Fruit fly (Drosophila melanogaster) whole organism, prepupa: ENCODE measurements around the gene CG15773.

ENCODE experiments used
- CG11294 ChIP-seq: fragments of 200-800 bp; sonication (Bioruptor generic); IDR thresholded peaks from 2 replicates; pipeline ENCODE4 v1.3.6; 2022; ENCODE audit warnings: missing biosample characterization, missing genetic modification characterization
- CG11762 ChIP-seq: fragments of 200-800 bp; sonication (Bioruptor generic); optimal IDR thresholded peaks from 3 replicates; lab custom pipeline; 2016; ENCODE audit warnings: missing biosample characterization, missing genetic modification characterization; ENCODE audit not compliant: insufficient read depth
- CG11902 ChIP-seq: fragments of 200-800 bp; sonication (Bioruptor generic); optimal IDR thresholded peaks from 3 replicates; lab custom pipeline; 2016; ENCODE audit warnings: missing biosample characterization, missing genetic modification characterization
- CG15336 ChIP-seq: fragments of 200-800 bp; sonication (Bioruptor generic); IDR thresholded peaks from 2 replicates; pipeline ENCODE4 v1.3.6; 2022; ENCODE audit warnings: missing biosample characterization, missing genetic modification characterization
- CG1621 ChIP-seq: fragments of 200-800 bp; sonication (Bioruptor generic); optimal IDR thresholded peaks from 3 replicates; lab custom pipeline; 2018; ENCODE audit warnings: missing biosample characterization, mild to moderate bottlenecking, missing genetic modification characterization
- CG3032 ChIP-seq: fragments of 200-800 bp; optimal IDR thresholded peaks from 2 replicates; lab custom pipeline; 2019; ENCODE audit warnings: missing biosample characterization, mild to moderate bottlenecking, missing genetic modification characterization, moderate library complexity
- CG31627 ChIP-seq: fragments of 200-800 bp; sonication (Bioruptor generic); optimal IDR thresholded peaks from 3 replicates; lab custom pipeline; 2016; ENCODE audit warnings: missing biosample characterization, missing genetic modification characterization
- CG34406 ChIP-seq: fragments of 200-800 bp; sonication (Bioruptor generic); optimal IDR thresholded peaks from 3 replicates; lab custom pipeline; 2016; ENCODE audit warnings: missing biosample characterization, missing genetic modification characterization
- CG3919 ChIP-seq: fragments of 200-800 bp; sonication (Bioruptor generic); optimal IDR thresholded peaks from 3 replicates; lab custom pipeline; 2016; ENCODE audit warnings: missing biosample characterization, missing genetic modification characterization
- CG4318 ChIP-seq: fragments of 200-800 bp; sonication (Bioruptor generic); optimal IDR thresholded peaks from 3 replicates; lab custom pipeline; 2017; ENCODE audit warnings: missing biosample characterization, mild to moderate bottlenecking, missing genetic modification characterization
- CG6163 ChIP-seq: fragments of 200-800 bp; sonication (Bioruptor generic); IDR thresholded peaks from 3 replicates; pipeline ENCODE4 v1.3.6; 2022; ENCODE audit warnings: missing biosample characterization, missing genetic modification characterization
- CG6854 ChIP-seq: fragments of 200-800 bp; sonication (Bioruptor generic); optimal IDR thresholded peaks from 2 replicates; lab custom pipeline; 2017; ENCODE audit warnings: missing biosample characterization, mild to moderate bottlenecking, missing genetic modification characterization
- CG8119 ChIP-seq: fragments of 200-800 bp; sonication (Bioruptor generic); IDR thresholded peaks from 3 replicates; pipeline ENCODE4 v1.3.6; 2022; ENCODE audit warnings: missing biosample characterization, missing genetic modification characterization
- CG9139 ChIP-seq: fragments of 200-800 bp; sonication (Bioruptor generic); optimal IDR thresholded peaks from 3 replicates; lab custom pipeline; 2017; ENCODE audit warnings: missing biosample characterization, mild to moderate bottlenecking, missing genetic modification characterization
- Eip75B ChIP-seq: fragments of 200-800 bp; sonication (Bioruptor generic); optimal IDR thresholded peaks from 3 replicates; lab custom pipeline; 2016; ENCODE audit warnings: missing biosample characterization, missing genetic modification characterization
- Eip78C ChIP-seq: fragments of 200-800 bp; sonication (Bioruptor generic); peaks from one replicate; lab custom pipeline; 2016; ENCODE audit warnings: missing biosample characterization, missing genetic modification characterization
- Ets96B ChIP-seq: fragments of 200-800 bp; optimal IDR thresholded peaks from 2 replicates; lab custom pipeline; 2019; ENCODE audit warnings: missing biosample characterization, mild to moderate bottlenecking, missing genetic modification characterization, moderate library complexity
- Hr39 ChIP-seq: fragments of 200-800 bp; sonication (Bioruptor generic); optimal IDR thresholded peaks from 2 replicates; lab custom pipeline; 2016; ENCODE audit warnings: missing biosample characterization, missing genetic modification characterization
- Hr4 ChIP-seq: fragments of 200-800 bp; sonication (Bioruptor generic); optimal IDR thresholded peaks from 3 replicates; lab custom pipeline; 2016; ENCODE audit warnings: missing biosample characterization, missing genetic modification characterization
- Lpt ChIP-seq: fragments of 200-800 bp; sonication (Bioruptor generic); optimal IDR thresholded peaks from 3 replicates; lab custom pipeline; 2016; ENCODE audit warnings: missing biosample characterization, missing genetic modification characterization
- Met ChIP-seq: fragments of 200-800 bp; sonication (Bioruptor generic); optimal IDR thresholded peaks from 3 replicates; lab custom pipeline; 2016; ENCODE audit warnings: missing biosample characterization, missing genetic modification characterization
- OdsH ChIP-seq: fragments of 200-800 bp; sonication (Bioruptor generic); optimal IDR thresholded peaks from 3 replicates; lab custom pipeline; 2016; ENCODE audit warnings: missing biosample characterization, missing genetic modification characterization
- Smox ChIP-seq: fragments of 200-800 bp; sonication (Bioruptor generic); optimal IDR thresholded peaks from 3 replicates; lab custom pipeline; 2016; ENCODE audit warnings: missing biosample characterization, missing genetic modification characterization
- Sox102F ChIP-seq: fragments of 200-800 bp; sonication (Bioruptor generic); optimal IDR thresholded peaks from 2 replicates; lab custom pipeline; 2016; ENCODE audit warnings: missing biosample characterization, mild to moderate bottlenecking, missing genetic modification characterization
- Sox14 ChIP-seq: fragments of 200-800 bp; sonication (Bioruptor generic); optimal IDR thresholded peaks from 3 replicates; lab custom pipeline; 2016; ENCODE audit warnings: missing biosample characterization, missing genetic modification characterization
- achi ChIP-seq: fragments of 200-800 bp; sonication (Bioruptor generic); optimal IDR thresholded peaks from 3 replicates; lab custom pipeline; 2016; ENCODE audit warnings: missing biosample characterization, missing genetic modification characterization
- acj6 ChIP-seq: fragments of 200-800 bp; sonication (Bioruptor generic); optimal IDR thresholded peaks from 3 replicates; lab custom pipeline; 2016; ENCODE audit warnings: missing biosample characterization, missing genetic modification characterization
- dsx ChIP-seq: fragments of 200-800 bp; optimal IDR thresholded peaks from 3 replicates; lab custom pipeline; 2019; ENCODE audit warnings: missing biosample characterization, mild to moderate bottlenecking, missing genetic modification characterization, moderate library complexity; ENCODE audit not compliant: poor library complexity, severe bottlenecking
- eg ChIP-seq: fragments of 200-800 bp; sonication (Bioruptor generic); IDR thresholded peaks from 3 replicates; pipeline ENCODE4 v1.3.6; 2022; ENCODE audit warnings: missing biosample characterization, missing genetic modification characterization
- esn ChIP-seq: fragments of 200-800 bp; sonication (Bioruptor generic); optimal IDR thresholded peaks from 2 replicates; lab custom pipeline; 2016; ENCODE audit warnings: missing biosample characterization, mild to moderate bottlenecking, missing genetic modification characterization, moderate library complexity
- fkh ChIP-seq: fragments of 200-800 bp; sonication (Bioruptor generic); optimal IDR thresholded peaks from 3 replicates; lab custom pipeline; 2017; ENCODE audit warnings: missing biosample characterization, mild to moderate bottlenecking, missing genetic modification characterization, moderate library complexity
- net ChIP-seq: fragments of 200-800 bp; sonication (Bioruptor generic); optimal IDR thresholded peaks from 3 replicates; lab custom pipeline; 2016; ENCODE audit warnings: missing biosample characterization, missing genetic modification characterization
- pdm3 ChIP-seq: fragments of 200-800 bp; sonication (Bioruptor generic); optimal IDR thresholded peaks from 3 replicates; lab custom pipeline; 2016; ENCODE audit warnings: missing biosample characterization, missing genetic modification characterization
- salr ChIP-seq, 2 experiments: fragments of 200-800 bp; sonication (Bioruptor generic); optimal IDR thresholded peaks; 3 replicates each; lab custom pipeline; 2016 to 2018; ENCODE audit warnings: missing biosample characterization in 2 of 2, missing genetic modification characterization in 2 of 2, mild to moderate bottlenecking in 1 of 2
- spab ChIP-seq: fragments of 200-800 bp; sonication (Bioruptor generic); optimal IDR thresholded peaks from 2 replicates; lab custom pipeline; 2017; ENCODE audit warnings: missing biosample characterization, mild to moderate bottlenecking, missing genetic modification characterization, missing genetic modification reagents
- ss ChIP-seq, 2 experiments: fragments of 200-800 bp; sonication (Bioruptor generic); optimal IDR thresholded peaks; 2 replicates in 1 of 2; 3 replicates in 1 of 2; lab custom pipeline; 2017 to 2018; ENCODE audit warnings: mild to moderate bottlenecking in 2 of 2, missing biosample characterization in 2 of 2, missing genetic modification characterization in 2 of 2, moderate library complexity in 1 of 2
- svp ChIP-seq: fragments of 200-800 bp; sonication (Bioruptor generic); peaks from one replicate; lab custom pipeline; 2016; ENCODE audit warnings: missing biosample characterization, missing genetic modification characterization
- vri ChIP-seq: fragments of 200-800 bp; sonication (Bioruptor generic); optimal IDR thresholded peaks from 3 replicates; lab custom pipeline; 2016; ENCODE audit warnings: missing biosample characterization, mild to moderate bottlenecking, missing genetic modification characterization

The CG15773 gene

dm6 chrX:5705899-5706312, 26.6 kb upstream of the CG15773 start (continued):
- TF ChIP-seq Ets96B (tag; lab: Kevin White, UChicago) (peak; percentile 77), CG3919 (GFP tag; lab: Kevin White, UChicago) (peak; percentile 79), achi (GFP tag; lab: Kevin White, UChicago) (peak; percentile 54), CG4318 (peak; percentile 66), CG6163 (GFP tag; lab: Robert Waterston, UW) (peak; percentile 94), acj6 (GFP tag; lab: Kevin White, UChicago) (peak; percentile 51), Sox14 (GFP tag; lab: Kevin White, UChicago) (peak; percentile 16), Hr4 (GFP tag; lab: Kevin White, UChicago) (peak; percentile 81), Eip75B (peak; percentile 71), svp (GFP tag; lab: Kevin White, UChicago) (peak; percentile 87), net (peak; percentile 52), ss (GFP tag; optimal IDR thresholded peaks at IDR 0.05; lab: Kevin White, UChicago) (peak; percentile 66 to 74), eg (GFP tag; lab: Robert Waterston, UW) (peak; percentile 95), Sox102F (GFP tag; lab: Kevin White, UChicago) (no peak), Smox (GFP tag; lab: Kevin White, UChicago) (no peak), vri (GFP tag; lab: Kevin White, UChicago) (no peak), spab (GFP tag; lab: Kevin White, UChicago) (peak; percentile 70), CG15336 (GFP tag; lab: Robert Waterston, UW) (peak; percentile 93), Met (peak; percentile 32), pdm3 (peak; percentile 46), fkh (GFP tag; lab: Kevin White, UChicago) (no peak), CG3032 (tag; lab: Kevin White, UChicago) (peak; percentile 74), Hr39 (GFP tag; lab: Kevin White, UChicago) (no peak), CG6854 (GFP tag; lab: Kevin White, UChicago) (no peak), Lpt (peak; percentile 85), dsx (GFP tag; lab: Kevin White, UChicago) (peak; percentile 73), CG9139 (GFP tag; lab: Kevin White, UChicago) (peak; percentile 71), salr (GFP tag; optimal IDR thresholded peaks at IDR 0.05; lab: Kevin White, UChicago) (peak in 1 of 2 experiments; percentile 16), esn (no peak), CG11902 (GFP tag; lab: Kevin White, UChicago) (peak; percentile 36)

DNA sequence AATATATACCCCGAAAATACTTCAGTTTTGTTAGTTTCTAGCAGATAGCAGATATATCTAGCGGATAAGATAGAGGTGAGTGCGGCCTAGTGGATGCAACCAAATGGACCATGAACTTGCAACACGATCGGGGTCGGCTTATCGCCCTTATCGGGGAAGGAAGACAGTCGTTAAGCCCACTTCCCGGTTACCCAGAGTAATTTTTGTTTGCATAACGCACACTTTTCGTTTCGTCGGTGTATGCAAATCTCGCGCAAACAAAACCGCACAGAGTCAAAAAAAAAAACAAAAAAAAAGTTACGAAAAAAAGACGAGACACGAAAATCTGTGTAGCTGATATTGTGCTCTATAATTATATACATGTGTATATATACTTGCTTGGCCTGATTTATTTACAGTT, 19.6 kb upstream of the CG15773 start:
- TF ChIP-seq svp (GFP tag; lab: Kevin White, UChicago), result peak; percentile 65
- peak; percentile 22; the same call in 1 of the 3 replicates for TF ChIP-seq CG6163 (GFP tag; lab: Robert Waterston, UW)
- TF ChIP-seq Ets96B (tag; lab: Kevin White, UChicago), result no peak
- peak; percentile 13 for TF ChIP-seq Eip78C (GFP tag; lab: Kevin White, UChicago)
- TF ChIP-seq Smox (GFP tag; lab: Kevin White, UChicago), result no peak

- no peak for TF ChIP-seq CG34406 (GFP tag; lab: Kevin White, UChicago)
- TF ChIP-seq CG3919 (GFP tag; lab: Kevin White, UChicago), result no peak
- TF ChIP-seq Ets96B (tag; lab: Kevin White, UChicago), result no peak
- no peak for TF ChIP-seq OdsH (GFP tag; lab: Kevin White, UChicago)
- TF ChIP-seq Hr4 (GFP tag; lab: Kevin White, UChicago), result no peak
- no peak for TF ChIP-seq CG31627 (GFP tag; lab: Kevin White, UChicago)
- TF ChIP-seq CG11294 (GFP tag; lab: Robert Waterston, UW), result no peak
- TF ChIP-seq CG8119 (GFP tag; lab: Robert Waterston, UW), result no peak
- TF ChIP-seq Met, result no peak
- no peak for TF ChIP-seq achi (GFP tag; lab: Kevin White, UChicago)
- no peak for TF ChIP-seq CG6854 (GFP tag; lab: Kevin White, UChicago)
- TF ChIP-seq CG11762, result no peak
- TF ChIP-seq CG9139 (GFP tag; lab: Kevin White, UChicago), result no peak
- TF ChIP-seq CG1621 (tag; lab: Kevin White, UChicago), result no peak
Measured at dm6 chrX:5714786-5715185, 17.8 kb upstream of the CG15773 start.
